Fruit fly (Drosophila melanogaster): Measurements from ENCODE around the gene Dhc98D.

- TF ChIP-seq pan (optimal IDR thresholded peaks at IDR 0.05): no peak
- TF ChIP-seq EcR (GFP tag; optimal IDR thresholded peaks at IDR 0.05): no peak
- TF ChIP-seq usp (GFP tag; optimal IDR thresholded peaks at IDR 0.05): no peak
- TF ChIP-seq psq (optimal IDR thresholded peaks at IDR 0.05): no peak
- TF ChIP-seq CG8478 (optimal IDR thresholded peaks at IDR 0.05): no peak
Observed at dm6 chr3R:28568095-28568750, 81.5 kb downstream of the Dhc98D start.
